Fruit fly (Drosophila melanogaster): ENCODE data around the gene Cp18.

The Cp18 gene

DNA sequence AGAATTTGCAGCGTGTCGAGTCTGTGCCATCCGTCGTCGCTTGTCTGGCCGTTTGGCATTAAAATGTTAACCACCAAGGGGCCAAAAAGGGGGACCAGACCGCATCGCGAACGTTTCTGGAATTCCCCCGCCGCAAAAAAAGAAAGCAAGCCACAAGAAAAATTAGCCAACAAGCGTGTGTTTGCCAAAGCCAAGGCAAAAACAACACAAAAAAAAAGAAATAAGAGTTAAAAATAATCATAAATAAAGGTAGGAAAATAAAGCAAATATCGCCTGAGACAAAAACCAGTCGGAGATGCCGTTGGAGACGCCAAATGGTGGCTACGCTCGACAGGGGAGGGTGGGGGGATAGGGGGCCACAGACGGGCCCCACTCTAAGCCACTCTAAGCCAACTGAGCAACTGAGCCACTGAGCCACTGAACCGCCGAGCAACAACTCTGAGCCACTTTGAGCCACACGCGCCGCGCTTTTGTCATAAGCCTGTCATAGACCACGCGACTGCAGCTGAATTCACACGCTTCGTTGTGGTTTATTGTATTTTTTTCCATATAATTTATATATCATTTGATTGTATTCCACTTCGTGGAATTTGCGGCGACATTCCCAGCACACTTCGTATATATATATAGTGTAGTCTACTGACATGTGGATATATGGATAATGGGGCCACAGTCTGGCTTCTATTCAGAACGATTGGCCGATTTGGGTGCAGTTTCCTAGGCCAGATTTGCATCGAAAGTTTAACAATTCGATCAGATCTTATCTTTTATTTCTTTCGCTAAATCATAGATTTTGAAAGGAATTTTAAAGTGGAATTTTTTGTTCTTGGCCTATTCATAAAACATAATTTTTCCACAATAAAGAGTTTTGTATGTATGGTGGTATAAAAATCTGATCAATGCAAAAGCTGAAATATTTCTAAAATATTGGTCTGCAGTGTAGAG lies 32.8 kb upstream of the Cp18 start:
- TF ChIP-seq ovo (GFP tag; optimal IDR thresholded peaks at IDR 0.05) (peak; percentile 29), kay (GFP tag; ENCODE audit: borderline replicate concordance) (peak; percentile 79), CG11617 (GFP tag; optimal IDR thresholded peaks at IDR 0.05) (no peak), bab1 (GFP tag; optimal IDR thresholded peaks at IDR 0.05) (peak; percentile 85), tj (GFP tag; optimal IDR thresholded peaks at IDR 0.05) (no peak), Mnt (GFP tag; optimal IDR thresholded peaks at IDR 0.05) (no peak), cnc (optimal IDR thresholded peaks at IDR 0.05) (no peak), cic (GFP tag; optimal IDR thresholded peaks at IDR 0.05) (peak; percentile 47)

DNA sequence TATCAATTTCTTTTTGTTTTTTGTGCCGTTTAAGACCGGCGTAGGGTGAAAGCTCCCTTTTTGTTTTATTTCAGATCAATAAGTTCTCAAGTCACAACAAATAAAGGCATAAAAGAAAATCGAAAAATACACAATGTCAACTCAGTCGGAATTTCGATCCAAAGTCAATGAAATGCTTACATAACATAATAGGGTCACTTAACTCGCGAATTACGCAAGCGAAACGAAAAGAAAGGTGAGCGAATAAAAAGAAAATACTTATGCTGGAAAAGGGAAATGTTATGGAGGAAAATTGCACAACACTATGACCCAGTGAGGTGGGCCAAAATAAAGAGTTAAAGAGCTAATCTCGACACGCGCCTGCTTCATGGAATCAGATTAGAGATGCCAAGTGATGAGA lies 30.6 kb upstream of the Cp18 start:
- no peak for TF ChIP-seq CG7045 (GFP tag; optimal IDR thresholded peaks at IDR 0.05)
- peak; percentile 57 for TF ChIP-seq tj (GFP tag; optimal IDR thresholded peaks at IDR 0.05)
- no peak for TF ChIP-seq CG5204 (GFP tag; optimal IDR thresholded peaks at IDR 0.05)
- TF ChIP-seq CG12768 (GFP tag; optimal IDR thresholded peaks at IDR 0.05): no peak

DNA sequence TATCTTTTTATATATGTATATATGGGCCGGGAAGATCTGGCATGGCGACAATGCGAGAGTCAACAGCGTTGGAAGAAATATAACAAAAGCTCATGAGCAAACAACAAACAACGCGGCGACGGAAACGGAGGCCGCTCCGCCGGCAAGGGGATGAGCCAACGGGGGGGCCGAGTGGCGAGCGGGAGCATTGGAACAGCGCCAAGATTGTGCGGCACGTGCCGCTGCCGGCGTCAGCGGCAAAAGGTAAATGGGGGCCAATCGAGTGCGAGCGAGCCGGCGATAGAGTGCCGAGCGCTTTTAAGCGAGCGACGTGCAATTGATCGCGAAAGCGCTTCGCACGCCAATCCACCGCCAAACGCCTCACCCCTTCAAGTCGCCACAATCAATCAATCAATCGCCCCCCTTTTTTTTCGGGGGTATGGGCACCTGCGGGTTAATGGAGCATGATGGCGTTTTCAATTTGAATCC lies 30.1 kb upstream of the Cp18 start:
- TF ChIP-seq Mnt (GFP tag; optimal IDR thresholded peaks at IDR 0.05): peak; percentile 86
- peak; percentile 66 for TF ChIP-seq CG7101 (tag; optimal IDR thresholded peaks at IDR 0.05)
- TF ChIP-seq CG1620 (GFP tag; optimal IDR thresholded peaks at IDR 0.05): peak; percentile 67
- peak; percentile 45 for TF ChIP-seq CG14711 (tag; optimal IDR thresholded peaks at IDR 0.05)
- peak; percentile 42 for TF ChIP-seq Hr96 (GFP tag; optimal IDR thresholded peaks at IDR 0.05)
- peak; percentile 91 for TF ChIP-seq CG12768 (GFP tag; optimal IDR thresholded peaks at IDR 0.05)
- peak; percentile 88 for TF ChIP-seq Crg-1 (GFP tag; optimal IDR thresholded peaks at IDR 0.05)
- peak; percentile 51 for TF ChIP-seq CG5204 (GFP tag; optimal IDR thresholded peaks at IDR 0.05)
- TF ChIP-seq ovo (GFP tag; optimal IDR thresholded peaks at IDR 0.05): peak; percentile 91
- TF ChIP-seq CG7045 (GFP tag; optimal IDR thresholded peaks at IDR 0.05): peak; percentile 83
- peak; percentile 59 for TF ChIP-seq pad (GFP tag; optimal IDR thresholded peaks at IDR 0.05)
- TF ChIP-seq cic (GFP tag; optimal IDR thresholded peaks at IDR 0.05): peak; percentile 95
- TF ChIP-seq tj (GFP tag; optimal IDR thresholded peaks at IDR 0.05): peak; percentile 45
- no peak for TF ChIP-seq kay (GFP tag; ENCODE audit: borderline replicate concordance)
- TF ChIP-seq toe (GFP tag; optimal IDR thresholded peaks at IDR 0.05): no peak
- peak; percentile 78 for TF ChIP-seq CG11617 (GFP tag; optimal IDR thresholded peaks at IDR 0.05)
- peak; percentile 23 for TF ChIP-seq CG33017 (tag; optimal IDR thresholded peaks at IDR 0.05)
- no peak for TF ChIP-seq cnc (optimal IDR thresholded peaks at IDR 0.05)
- peak; percentile 93 for TF ChIP-seq bab1 (GFP tag; optimal IDR thresholded peaks at IDR 0.05)
- TF ChIP-seq Clk (GFP tag; optimal IDR thresholded peaks at IDR 0.05): peak; percentile 27

DNA sequence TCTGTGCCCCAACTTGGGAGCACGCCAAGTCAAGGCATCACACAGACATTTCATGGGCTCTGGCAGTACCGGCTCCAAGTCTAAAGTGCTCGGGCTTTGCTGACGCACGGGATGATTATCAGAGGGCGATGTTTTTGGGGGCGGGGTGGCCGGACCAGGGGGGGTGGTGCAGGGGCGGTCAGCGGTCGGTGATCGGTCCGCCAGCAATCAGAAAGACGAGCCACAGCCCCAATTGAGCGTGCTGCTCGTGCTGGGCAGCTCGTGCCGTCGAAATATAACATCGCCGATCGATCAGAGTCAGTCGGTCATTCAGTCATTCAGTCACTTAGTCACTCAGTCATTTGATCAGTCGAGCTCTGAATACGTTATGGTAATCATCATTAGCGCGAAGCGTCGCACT lies 28.7 kb upstream of the Cp18 start:
- TF ChIP-seq cnc (optimal IDR thresholded peaks at IDR 0.05) (no peak), CG12768 (GFP tag; optimal IDR thresholded peaks at IDR 0.05) (peak; percentile 77), Hr96 (GFP tag; optimal IDR thresholded peaks at IDR 0.05) (no peak), CG5204 (GFP tag; optimal IDR thresholded peaks at IDR 0.05) (no peak), pad (GFP tag; optimal IDR thresholded peaks at IDR 0.05) (no peak), bab1 (GFP tag; optimal IDR thresholded peaks at IDR 0.05) (peak; percentile 71), Crg-1 (GFP tag; optimal IDR thresholded peaks at IDR 0.05) (no peak)

DNA sequence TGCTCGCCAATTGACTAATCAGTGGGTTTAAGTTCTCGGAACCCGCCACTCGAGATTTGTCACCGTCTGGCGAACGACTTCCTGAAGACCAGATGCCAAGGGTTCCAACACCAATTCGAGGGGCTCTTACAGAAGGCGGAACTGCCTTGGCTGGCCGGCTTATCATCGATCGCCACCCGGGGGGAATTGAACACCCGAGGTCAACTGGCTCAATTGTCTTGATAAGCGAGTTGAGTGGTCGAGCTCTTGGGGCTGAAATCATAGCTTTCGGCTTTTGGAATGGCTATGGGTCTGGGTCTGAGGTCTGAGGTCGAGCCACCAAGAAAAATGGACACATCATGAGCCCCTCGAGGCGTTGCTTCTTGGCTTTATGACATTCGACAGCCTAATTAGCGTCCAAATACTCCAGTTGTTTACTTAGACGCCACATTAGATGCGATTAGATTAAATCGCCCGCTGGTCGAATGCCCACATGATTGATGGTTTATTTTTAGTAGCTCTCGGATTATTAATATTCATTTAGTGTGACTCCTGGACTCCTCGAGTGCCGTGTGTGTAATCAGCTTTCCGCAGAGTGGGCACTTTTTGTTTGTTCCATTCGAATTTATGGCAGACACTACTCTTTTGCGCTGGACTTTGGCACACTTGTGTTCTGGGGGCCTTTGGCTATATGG lies 28.0 kb upstream of the Cp18 start:
- no peak for TF ChIP-seq cnc (optimal IDR thresholded peaks at IDR 0.05)
- no peak for TF ChIP-seq CG5204 (GFP tag; optimal IDR thresholded peaks at IDR 0.05)
- no peak for TF ChIP-seq pad (GFP tag; optimal IDR thresholded peaks at IDR 0.05)
- TF ChIP-seq CG12768 (GFP tag; optimal IDR thresholded peaks at IDR 0.05): peak; percentile 38
- peak; percentile 59 for TF ChIP-seq tj (GFP tag; optimal IDR thresholded peaks at IDR 0.05)
- no peak for TF ChIP-seq Crg-1 (GFP tag; optimal IDR thresholded peaks at IDR 0.05)
- peak; percentile 17 for TF ChIP-seq kay (GFP tag; ENCODE audit: borderline replicate concordance)
- no peak for TF ChIP-seq Clk (GFP tag; optimal IDR thresholded peaks at IDR 0.05)
- TF ChIP-seq bab1 (GFP tag; optimal IDR thresholded peaks at IDR 0.05): no peak
- TF ChIP-seq CG11617 (GFP tag; optimal IDR thresholded peaks at IDR 0.05): no peak
- TF ChIP-seq CG7045 (GFP tag; optimal IDR thresholded peaks at IDR 0.05): no peak
- no peak for TF ChIP-seq CG33017 (tag; optimal IDR thresholded peaks at IDR 0.05)
- peak; percentile 80 for TF ChIP-seq cic (GFP tag; optimal IDR thresholded peaks at IDR 0.05)
- TF ChIP-seq CG7101 (tag; optimal IDR thresholded peaks at IDR 0.05): no peak
- TF ChIP-seq CG14711 (tag; optimal IDR thresholded peaks at IDR 0.05): no peak
- no peak for TF ChIP-seq Hr96 (GFP tag; optimal IDR thresholded peaks at IDR 0.05)
- TF ChIP-seq toe (GFP tag; optimal IDR thresholded peaks at IDR 0.05): no peak
- no peak for TF ChIP-seq Mnt (GFP tag; optimal IDR thresholded peaks at IDR 0.05)

DNA sequence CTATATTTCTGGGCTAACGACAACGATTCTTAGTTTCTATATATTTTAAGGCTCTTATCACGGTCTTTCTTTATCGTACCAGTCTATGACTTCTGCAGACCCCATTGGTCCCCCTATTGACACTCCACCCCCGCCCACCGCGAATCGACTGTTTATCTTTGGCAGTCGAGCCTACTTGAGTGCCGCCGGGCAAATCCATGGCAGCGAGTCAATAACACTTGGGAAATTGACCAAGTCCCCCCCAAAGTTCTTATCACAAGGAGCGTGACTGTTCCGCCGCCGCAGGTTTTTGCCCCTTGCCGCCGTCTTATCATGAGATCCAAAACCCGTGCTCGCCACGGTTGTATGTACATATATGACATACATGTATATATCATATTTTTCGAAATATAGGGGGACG lies 27.0 kb upstream of the Cp18 start:
- peak; percentile 16 for TF ChIP-seq pad (GFP tag; optimal IDR thresholded peaks at IDR 0.05)
- TF ChIP-seq CG5204 (GFP tag; optimal IDR thresholded peaks at IDR 0.05): peak; percentile 21
- TF ChIP-seq CG11617 (GFP tag; optimal IDR thresholded peaks at IDR 0.05): no peak
- TF ChIP-seq cnc (optimal IDR thresholded peaks at IDR 0.05): no peak
- TF ChIP-seq CG14711 (tag; optimal IDR thresholded peaks at IDR 0.05): peak; percentile 18
- peak; percentile 25 for TF ChIP-seq Mnt (GFP tag; optimal IDR thresholded peaks at IDR 0.05)
- peak; percentile 86 for TF ChIP-seq kay (GFP tag; ENCODE audit: borderline replicate concordance)
- TF ChIP-seq cic (GFP tag; optimal IDR thresholded peaks at IDR 0.05): no peak
- TF ChIP-seq bab1 (GFP tag; optimal IDR thresholded peaks at IDR 0.05): peak; percentile 20
- peak; percentile 6 for TF ChIP-seq CG1620 (GFP tag; optimal IDR thresholded peaks at IDR 0.05)
- TF ChIP-seq CG7045 (GFP tag; optimal IDR thresholded peaks at IDR 0.05): no peak

Measured in whole organism, adult.